Fruit fly (Drosophila melanogaster) whole organism, embryonic: ENCODE results near the gene CG6675.

Experiments used
- ATbp ChIP-seq: fragments of 200-800 bp; sonication (Bioruptor generic); optimal IDR thresholded peaks from 2 replicates; lab custom pipeline; 2017; ENCODE audit warnings: missing biosample characterization, mild to moderate bottlenecking, missing genetic modification characterization, missing genetic modification reagents
- Aef1 ChIP-seq: fragments of 200-800 bp; sonication (Bioruptor generic); IDR thresholded peaks from 3 replicates; pipeline ENCODE4 v1.3.6; 2022; ENCODE audit warnings: missing biosample characterization, missing genetic modification characterization
- B-H2 ChIP-seq: fragments of 200-800 bp; sonication (Bioruptor generic); optimal IDR thresholded peaks from 2 replicates; lab custom pipeline; 2018; ENCODE audit warnings: missing biosample characterization, mild to moderate bottlenecking, missing genetic modification characterization
- Blimp-1 ChIP-seq: fragments of 200-800 bp; sonication (Bioruptor generic); optimal IDR thresholded peaks from 3 replicates; lab custom pipeline; 2018; ENCODE audit warnings: missing biosample characterization, missing genetic modification characterization, mild to moderate bottlenecking, moderate library complexity, missing genetic modification reagents
- CG1024 ChIP-seq: fragments of 200-800 bp; sonication (Bioruptor generic); IDR thresholded peaks from 2 replicates; pipeline ENCODE4 v1.3.6; 2022; ENCODE audit warnings: missing biosample characterization, missing genetic modification characterization
- CG11504 ChIP-seq: fragments of 200-800 bp; sonication (Bioruptor generic); optimal IDR thresholded peaks from 3 replicates; lab custom pipeline; 2019; ENCODE audit warnings: missing biosample characterization, mild to moderate bottlenecking, missing genetic modification characterization, moderate library complexity
- CG12299 ChIP-seq: fragments of 200-800 bp; sonication (Bioruptor generic); optimal IDR thresholded peaks from 2 replicates; lab custom pipeline; 2018; ENCODE audit warnings: missing biosample characterization, mild to moderate bottlenecking, missing genetic modification characterization
- CG14860 ChIP-seq: fragments of 200-800 bp; sonication (Bioruptor generic); IDR thresholded peaks from 3 replicates; pipeline ENCODE4 v1.3.6; 2022; ENCODE audit warnings: missing biosample characterization, missing genetic modification characterization; ENCODE audit not compliant: partially characterized antibody
- CG16813 ChIP-seq: fragments of 200-800 bp; sonication (Bioruptor generic); IDR thresholded peaks from 3 replicates; pipeline ENCODE4 v1.3.6; 2022; ENCODE audit warnings: missing biosample characterization, missing genetic modification characterization; ENCODE audit not compliant: partially characterized antibody
- CG16863 ChIP-seq: fragments of 200-800 bp; sonication (Bioruptor generic); optimal IDR thresholded peaks from 3 replicates; lab custom pipeline; 2016; ENCODE audit warnings: missing biosample characterization, missing genetic modification characterization
- CG18599 ChIP-seq: fragments of 200-800 bp; sonication (Bioruptor generic); optimal IDR thresholded peaks from 3 replicates; lab custom pipeline; 2017; ENCODE audit warnings: missing biosample characterization, missing genetic modification characterization, mild to moderate bottlenecking, moderate library complexity, missing genetic modification reagents
- CG31388 ChIP-seq: fragments of 200-800 bp; sonication (Bioruptor generic); optimal IDR thresholded peaks from 2 replicates; lab custom pipeline; 2016; ENCODE audit warnings: missing biosample characterization, missing genetic modification characterization
- CG32532 ChIP-seq: fragments of 200-800 bp; sonication (Bioruptor generic); IDR thresholded peaks from 2 replicates; pipeline ENCODE4 v1.3.6; 2022; ENCODE audit warnings: missing biosample characterization, missing genetic modification characterization
- CG7963 ChIP-seq: fragments of 200-800 bp; sonication (Bioruptor generic); IDR thresholded peaks from 3 replicates; pipeline ENCODE4 v1.3.6; 2022; ENCODE audit warnings: missing biosample characterization, missing genetic modification characterization; ENCODE audit not compliant: partially characterized antibody
- CG9215 ChIP-seq: fragments of 200-800 bp; sonication (Bioruptor generic); IDR thresholded peaks from 2 replicates; pipeline ENCODE4 v1.3.6; 2022; ENCODE audit warnings: missing biosample characterization, missing genetic modification characterization
- CG9797 ChIP-seq: fragments of 200-800 bp; sonication (Bioruptor generic); optimal IDR thresholded peaks from 3 replicates; lab custom pipeline; 2018; ENCODE audit warnings: missing biosample characterization, mild to moderate bottlenecking, missing genetic modification characterization
- HLH4C ChIP-seq: fragments of 200-800 bp; sonication (Bioruptor generic); IDR thresholded peaks from 3 replicates; pipeline ENCODE4 v1.3.6; 2022; ENCODE audit warnings: missing biosample characterization, missing genetic modification characterization; ENCODE audit not compliant: partially characterized antibody
- HLH54F ChIP-seq: fragments of 200-800 bp; sonication (Bioruptor generic); optimal IDR thresholded peaks from 3 replicates; lab custom pipeline; 2016; ENCODE audit warnings: missing biosample characterization, missing genetic modification characterization
- Hr3 ChIP-seq: fragments of 200-800 bp; sonication (Bioruptor generic); optimal IDR thresholded peaks from 3 replicates; lab custom pipeline; 2016; ENCODE audit warnings: missing biosample characterization, missing genetic modification characterization
- Jarid2 ChIP-seq: fragments of 200-800 bp; sonication (Bioruptor generic); optimal IDR thresholded peaks from 3 replicates; lab custom pipeline; 2017; ENCODE audit warnings: mild to moderate bottlenecking, missing biosample characterization, missing genetic modification reagents, missing genetic modification characterization
- Lhr ChIP-seq: fragments of 200-800 bp; sonication (Bioruptor generic); optimal IDR thresholded peaks from 3 replicates; lab custom pipeline; 2017; ENCODE audit warnings: mild to moderate bottlenecking, missing biosample characterization, missing genetic modification reagents, missing genetic modification characterization
- Med ChIP-seq: fragments of 200-800 bp; sonication (Bioruptor generic); peaks from one replicate; lab custom pipeline; 2016; ENCODE audit warnings: missing biosample characterization, missing genetic modification characterization, mild to moderate bottlenecking, inconsistent platforms, moderate library complexity
- Sox102F ChIP-seq: fragments of 200-800 bp; sonication (Bioruptor generic); optimal IDR thresholded peaks from 2 replicates; lab custom pipeline; 2018; ENCODE audit warnings: missing biosample characterization, mild to moderate bottlenecking, missing genetic modification characterization, moderate library complexity
- Sry-β ChIP-seq: fragments of 200-800 bp; sonication (Bioruptor generic); optimal IDR thresholded peaks from 2 replicates; lab custom pipeline; 2018; ENCODE audit warnings: missing biosample characterization, mild to moderate bottlenecking, missing genetic modification characterization, moderate library complexity
- Tbp ChIP-seq: fragments of >200 bp; optimal IDR thresholded peaks from 2 replicates; lab custom pipeline; 2018; ENCODE audit warnings: missing biosample characterization, missing genetic modification characterization
- amos ChIP-seq: fragments of 200-800 bp; sonication (Bioruptor generic); IDR thresholded peaks from 2 replicates; pipeline ENCODE4 v1.3.6; 2022; ENCODE audit warnings: missing biosample characterization, missing genetic modification characterization; ENCODE audit not compliant: partially characterized antibody
- ash1 ChIP-seq: fragments of 200-800 bp; sonication (Bioruptor generic); optimal IDR thresholded peaks from 2 replicates; lab custom pipeline; 2018; ENCODE audit warnings: missing biosample characterization, mild to moderate bottlenecking, missing genetic modification characterization
- bab2 ChIP-seq: fragments of 200-800 bp; sonication (Bioruptor generic); optimal IDR thresholded peaks from 2 replicates; lab custom pipeline; 2016; ENCODE audit warnings: missing biosample characterization, missing genetic modification characterization
- dpn ChIP-seq, 2 experiments: fragments of 200-800 bp; sonication (Bioruptor generic); optimal IDR thresholded peaks; 3 replicates each; lab custom pipeline; 2016; ENCODE audit warnings: missing biosample characterization in 2 of 2, missing genetic modification characterization in 2 of 2
- ems ChIP-seq: fragments of 200-800 bp; sonication (Bioruptor generic); optimal IDR thresholded peaks from 3 replicates; lab custom pipeline; 2016; ENCODE audit warnings: missing biosample characterization, missing genetic modification characterization
- eyg ChIP-seq: fragments of 200-800 bp; sonication (Bioruptor generic); optimal IDR thresholded peaks from 3 replicates; lab custom pipeline; 2016; ENCODE audit warnings: missing biosample characterization, missing genetic modification characterization
- inv ChIP-seq: fragments of 200-800 bp; sonication (Bioruptor generic); IDR thresholded peaks from 2 replicates; pipeline ENCODE4 v1.3.6; 2022; ENCODE audit warnings: missing biosample characterization, missing genetic modification characterization; ENCODE audit not compliant: partially characterized antibody
- jing ChIP-seq: fragments of 200-800 bp; sonication (Bioruptor generic); optimal IDR thresholded peaks from 2 replicates; lab custom pipeline; 2018; ENCODE audit warnings: missing biosample characterization, mild to moderate bottlenecking, missing genetic modification characterization
- kni ChIP-seq: fragments of 200-800 bp; sonication (Bioruptor generic); optimal IDR thresholded peaks from 3 replicates; lab custom pipeline; 2017; ENCODE audit warnings: mild to moderate bottlenecking, missing biosample characterization, missing genetic modification reagents, missing genetic modification characterization
- nerfin-2 ChIP-seq: fragments of 200-800 bp; sonication (Bioruptor generic); IDR thresholded peaks from 2 replicates; pipeline ENCODE4 v1.3.6; 2022; ENCODE audit warnings: missing biosample characterization, missing genetic modification characterization; ENCODE audit not compliant: partially characterized antibody
- sens ChIP-seq: fragments of 200-800 bp; sonication (Bioruptor generic); peaks from one replicate; lab custom pipeline; 2016; ENCODE audit warnings: missing biosample characterization, missing genetic modification characterization
- seq ChIP-seq: fragments of 200-800 bp; sonication (Bioruptor generic); IDR thresholded peaks from 2 replicates; pipeline ENCODE4 v1.3.6; 2022; ENCODE audit warnings: missing biosample characterization, missing genetic modification characterization
- shn ChIP-seq: fragments of 200-800 bp; sonication (Bioruptor generic); optimal IDR thresholded peaks from 3 replicates; lab custom pipeline; 2016; ENCODE audit warnings: missing biosample characterization, missing genetic modification characterization
- vvl ChIP-seq: fragments of 200-800 bp; sonication (Bioruptor generic); IDR thresholded peaks from 2 replicates; pipeline ENCODE4 v1.3.6; 2022; ENCODE audit warnings: missing biosample characterization, missing genetic modification characterization

The CG6675 gene

dm6 chr2L:22108664-22109063 is at the start of gene CG6675:
CG6675 (plus strand) TSS chr2L:22108964.
- TF ChIP-seq CG32532 (GFP tag; lab: Robert Waterston, UW): no peak
- TF ChIP-seq sens (GFP tag; lab: Kevin White, UChicago): peak; percentile 16
- TF ChIP-seq, all 482 proteins: peak for 1

- peak; percentile 51; the same call in 2 of the 3 replicates for TF ChIP-seq HLH4C (GFP tag; lab: Robert Waterston, UW)
- TF ChIP-seq inv (GFP tag; lab: Robert Waterston, UW): no peak; the same call in 1 of the 2 replicates
- TF ChIP-seq CG16863: no peak
- TF ChIP-seq amos (GFP tag; lab: Robert Waterston, UW): 0 out of 2 replicates have a peak, but pooled peaks have one; percentile 7
- TF ChIP-seq ems: no peak
- TF ChIP-seq CG16813: peak; percentile 57
- no peak for TF ChIP-seq Aef1 (GFP tag; lab: Robert Waterston, UW)
- TF ChIP-seq vvl (GFP tag; lab: Robert Waterston, UW): no peak
- no peak for TF ChIP-seq Tbp
- TF ChIP-seq Hr3 (GFP tag; lab: Kevin White, UChicago): no peak
- peak; percentile 57; the same call in 1 of the 3 replicates for TF ChIP-seq CG7963 (GFP tag; lab: Robert Waterston, UW)
- TF ChIP-seq ash1 (GFP tag; lab: Kevin White, UChicago): no peak
- peak; percentile 36; the same call in 1 of the 3 replicates for TF ChIP-seq CG14860 (GFP tag; lab: Robert Waterston, UW)
- no peak for TF ChIP-seq Sry-β (GFP tag; lab: Kevin White, UChicago)
- peak; percentile 23; the same call in 1 of the 2 replicates for TF ChIP-seq nerfin-2 (GFP tag; lab: Robert Waterston, UW)
These were observed 48.9 kb upstream of the CG6675 start for dm6 chr2L:22059852-22060251.

dm6 chr2L:22065243-22065642 is 43.5 kb upstream of the CG6675 start, which contains the start of gene CG42597:
CG42597 (minus strand) TSS chr2L:22065343.
- TF ChIP-seq CG9797: no peak
- no peak for TF ChIP-seq ATbp (GFP tag; lab: Kevin White, UChicago)
- TF ChIP-seq Blimp-1 (GFP tag; lab: Kevin White, UChicago): no peak
- TF ChIP-seq CG9215 (GFP tag; lab: Robert Waterston, UW): no peak
- TF ChIP-seq CG12299 (tag; lab: Kevin White, UChicago): no peak
- no peak for TF ChIP-seq CG32532 (GFP tag; lab: Robert Waterston, UW)
- TF ChIP-seq CG7963 (GFP tag; lab: Robert Waterston, UW): no peak
- TF ChIP-seq jing (GFP tag; lab: Kevin White, UChicago): no peak
- no peak for TF ChIP-seq seq (GFP tag; lab: Robert Waterston, UW)
- TF ChIP-seq shn (GFP tag; lab: Kevin White, UChicago): no peak
- no peak for TF ChIP-seq B-H2 (GFP tag; lab: Kevin White, UChicago)

- TF ChIP-seq CG1024 (GFP tag; lab: Robert Waterston, UW) (no peak), Sry-β (GFP tag; lab: Kevin White, UChicago) (no peak), dpn (GFP tag; optimal IDR thresholded peaks at IDR 0.05; lab: Kevin White, UChicago) (no peak), Sox102F (GFP tag; lab: Kevin White, UChicago) (no peak), CG31388 (GFP tag; lab: Kevin White, UChicago) (no peak), Med (GFP tag; lab: Kevin White, UChicago) (no peak), Lhr (GFP tag; lab: Kevin White, UChicago) (no peak), bab2 (GFP tag; lab: Kevin White, UChicago) (no peak), eyg (GFP tag; lab: Kevin White, UChicago) (no peak), CG18599 (no peak), HLH54F (GFP tag; lab: Kevin White, UChicago) (no peak), kni (no peak), CG11504 (tag; lab: Kevin White, UChicago) (no peak), Jarid2 (GFP tag; lab: Kevin White, UChicago) (no peak)
These were observed 37.9 kb upstream of the CG6675 start, which contains the start of gene tplus3a for dm6 chr2L:22070844-22071243. tplus3a (plus strand) TSS chr2L:22071144.
